Fruit fly (Drosophila melanogaster) S2 (cell line): ENCODE data around the gene gce.
A peak's percentile ranks its signal among the peaks of the same experiment; 100 is the strongest.

Experiments used
- CG8478 ChIP-seq: fragments of >200 bp; optimal IDR thresholded peaks from 2 replicates; lab custom pipeline; 2018
- CTCF ChIP-seq, 2 experiments: fragments of >200 bp; optimal IDR thresholded peaks; 2 replicates each; lab custom pipeline; 2018

The gce gene

dm6 chrX:15334999-15335398 lies 37.4 kb downstream of the gce start:
- no peak for TF ChIP-seq CTCF (optimal IDR thresholded peaks at IDR 0.05; lab: Kevin White, UChicago)
- TF ChIP-seq CG8478 (lab: Kevin White, UChicago) = no peak

dm6 chrX:15335845-15336453 lies 38.4 kb downstream of the gce start:
- TF ChIP-seq CTCF (optimal IDR thresholded peaks at IDR 0.05; lab: Kevin White, UChicago) (no peak), CG8478 (lab: Kevin White, UChicago) (no peak)

- TF ChIP-seq CTCF (optimal IDR thresholded peaks at IDR 0.05; lab: Kevin White, UChicago) = no peak
- no peak for TF ChIP-seq CG8478 (lab: Kevin White, UChicago)
Measured at dm6 chrX:15342017-15342416, 44.5 kb downstream of the gce start, which contains the start of gene CG9123. Gene CG9123, minus strand, starts transcription at chrX:15342117.

- TF ChIP-seq CTCF (optimal IDR thresholded peaks at IDR 0.05; lab: Kevin White, UChicago) (no peak), CG8478 (lab: Kevin White, UChicago) (no peak)
Measured at dm6 chrX:15344473-15345331, 47.1 kb downstream of the gce start, which contains the start of the genes CG12608 and Prp5. Gene CG12608, minus strand, starts transcription at chrX:15344625. Gene Prp5, plus strand, starts transcription at chrX:15345169.

- TF ChIP-seq CG8478 (lab: Kevin White, UChicago) = no peak
- TF ChIP-seq CTCF (optimal IDR thresholded peaks at IDR 0.05; lab: Kevin White, UChicago) = peak in 1 of 2 experiments; percentile 2
Measured at dm6 chrX:15352692-15353091, 55.1 kb downstream of the gce start.

- TF ChIP-seq CG8478 (lab: Kevin White, UChicago) (no peak), CTCF (optimal IDR thresholded peaks at IDR 0.05; lab: Kevin White, UChicago) (peak; percentile 89 to 90)
Measured at dm6 chrX:15353654-15354053, 56.1 kb downstream of the gce start.

dm6 chrX:15356410-15356809 lies 58.8 kb downstream of the gce start:
- TF ChIP-seq CTCF (optimal IDR thresholded peaks at IDR 0.05; lab: Kevin White, UChicago) (peak; percentile 16 to 35), CG8478 (lab: Kevin White, UChicago) (no peak)

- TF ChIP-seq CG8478 (lab: Kevin White, UChicago) = no peak
- no peak for TF ChIP-seq CTCF (optimal IDR thresholded peaks at IDR 0.05; lab: Kevin White, UChicago)
Measured at dm6 chrX:15360961-15361360, 63.4 kb downstream of the gce start, which contains the start of gene Pp1-13C. Gene Pp1-13C, minus strand, starts transcription at chrX:15361061.

- TF ChIP-seq CTCF (optimal IDR thresholded peaks at IDR 0.05; lab: Kevin White, UChicago) = no peak
- no peak for TF ChIP-seq CG8478 (lab: Kevin White, UChicago)
Measured at dm6 chrX:15363649-15364048, 66.1 kb downstream of the gce start.

- TF ChIP-seq CTCF (optimal IDR thresholded peaks at IDR 0.05; lab: Kevin White, UChicago) = no peak
Measured at dm6 chrX:15364467-15364866, 66.9 kb downstream of the gce start.
